Worm (Caenorhabditis elegans) whole organism, L3 larva: ENCODE data around the gene daf-1.

Experiments used
- ZK546.5 ChIP-seq: sonication (generic microtip); optimal IDR thresholded peaks from 2 replicates; lab custom pipeline; 2017; ENCODE audit warnings: missing biosample characterization, missing genetic modification characterization
- aly-2 ChIP-seq: fragments of 150-350 bp; optimal IDR thresholded peaks from 2 replicates; lab custom pipeline; 2014; ENCODE audit warnings: missing biosample characterization, missing genetic modification characterization
- lin-15B ChIP-seq: fragments of 150-350 bp; optimal IDR thresholded peaks from 2 replicates; lab custom pipeline; 2014; ENCODE audit warnings: missing biosample characterization, missing genetic modification characterization
- lsy-12 ChIP-seq: sonication (generic microtip); optimal IDR thresholded peaks from 2 replicates; lab custom pipeline; 2016; ENCODE audit warnings: mild to moderate bottlenecking, missing genetic modification characterization, missing compliant biosample characterization
- mml-1 ChIP-seq: fragments of 150-350 bp; sonication (generic microtip); optimal IDR thresholded peaks from 3 replicates; lab custom pipeline; 2014; ENCODE audit warnings: missing biosample characterization, missing genetic modification characterization
- nhr-12 ChIP-seq: fragments of 150-350 bp; optimal IDR thresholded peaks from 2 replicates; lab custom pipeline; 2014; ENCODE audit warnings: missing biosample characterization, missing genetic modification characterization
- nhr-28 ChIP-seq: fragments of 150-350 bp; optimal IDR thresholded peaks from 2 replicates; lab custom pipeline; 2014; ENCODE audit warnings: missing biosample characterization, missing genetic modification characterization
- nhr-76 ChIP-seq: fragments of 150-350 bp; sonication (generic microtip); optimal IDR thresholded peaks from 5 replicates; lab custom pipeline; 2014; ENCODE audit warnings: missing biosample characterization, missing genetic modification characterization
- nhr-77 ChIP-seq: fragments of 150-350 bp; optimal IDR thresholded peaks from 2 replicates; lab custom pipeline; 2014; ENCODE audit warnings: missing biosample characterization, missing genetic modification characterization
- pha-4 ChIP-seq: fragments of 150-350 bp; optimal IDR thresholded peaks from 2 replicates; lab custom pipeline; 2014; ENCODE audit warnings: missing biosample characterization, missing genetic modification reagents, missing genetic modification characterization
- snpc-4 ChIP-seq: fragments of 150-350 bp; optimal IDR thresholded peaks from 2 replicates; lab custom pipeline; 2014; ENCODE audit warnings: missing biosample characterization, missing genetic modification characterization
- unc-62 ChIP-seq: fragments of 150-350 bp; sonication (generic microtip); optimal IDR thresholded peaks from 4 replicates; lab custom pipeline; 2014; ENCODE audit warnings: missing biosample characterization, missing genetic modification reagents, missing genetic modification characterization
- zag-1 ChIP-seq: fragments of 150-350 bp; optimal IDR thresholded peaks from 2 replicates; lab custom pipeline; 2014; ENCODE audit warnings: missing biosample characterization, missing genetic modification characterization
- ztf-11 ChIP-seq: fragments of 150-350 bp; optimal IDR thresholded peaks from 2 replicates; lab custom pipeline; 2014; ENCODE audit warnings: missing biosample characterization, missing genetic modification characterization

- no peak for TF ChIP-seq nhr-76
- no peak for TF ChIP-seq snpc-4 (tag; lab: Kevin White, UChicago)
- no peak for TF ChIP-seq nhr-28 (tag; lab: Kevin White, UChicago)
- no peak for TF ChIP-seq nhr-77 (tag; lab: Kevin White, UChicago)
- no peak for TF ChIP-seq pha-4 (tag; lab: Kevin White, UChicago)
- TF ChIP-seq unc-62 (GFP tag; lab: Kevin White, UChicago) = no peak
- TF ChIP-seq aly-2 (tag; lab: Kevin White, UChicago) = no peak
- no peak for TF ChIP-seq ZK546.5
- TF ChIP-seq nhr-12 = no peak
- no peak for TF ChIP-seq ztf-11 (tag; lab: Kevin White, UChicago)
- no peak for TF ChIP-seq lin-15B (tag; lab: Kevin White, UChicago)
- no peak for TF ChIP-seq zag-1 (tag; lab: Kevin White, UChicago)
- no peak for TF ChIP-seq mml-1 (tag; lab: Kevin White, UChicago)
- TF ChIP-seq lsy-12 (tag; lab: Kevin White, UChicago) = no peak
Measured at ce11 chrIV:157809-158208, 25.6 kb downstream of the daf-1 start, which contains the start of gene gegf-1.
